Fruit fly (Drosophila melanogaster) whole organism, embryonic: ENCODE results near the gene CG32295.

Source experiments
- B-H2 ChIP-seq: fragments of 200-800 bp; sonication (Bioruptor generic); optimal IDR thresholded peaks from 2 replicates; lab custom pipeline; 2018; ENCODE audit warnings: missing biosample characterization, mild to moderate bottlenecking, missing genetic modification characterization
- CG10267 ChIP-seq: fragments of 200-800 bp; sonication (Bioruptor generic); optimal IDR thresholded peaks from 2 replicates; lab custom pipeline; 2018; ENCODE audit warnings: missing biosample characterization, mild to moderate bottlenecking, missing genetic modification characterization, moderate library complexity
- CG10321 ChIP-seq: fragments of 200-800 bp; sonication (Bioruptor generic); IDR thresholded peaks from 2 replicates; pipeline ENCODE4 v1.3.6; 2022; ENCODE audit warnings: missing biosample characterization, missing genetic modification characterization
- CG12219 ChIP-seq: fragments of 200-800 bp; sonication (Bioruptor generic); optimal IDR thresholded peaks from 3 replicates; lab custom pipeline; 2018; ENCODE audit warnings: missing biosample characterization, mild to moderate bottlenecking, missing genetic modification characterization
- CG12391 ChIP-seq: fragments of 200-800 bp; sonication (Bioruptor generic); optimal IDR thresholded peaks from 3 replicates; lab custom pipeline; 2018; ENCODE audit warnings: missing biosample characterization, mild to moderate bottlenecking, missing genetic modification characterization, moderate library complexity
- CG13624 ChIP-seq: fragments of 200-800 bp; sonication (Bioruptor generic); optimal IDR thresholded peaks from 2 replicates; lab custom pipeline; 2016; ENCODE audit warnings: missing biosample characterization, missing genetic modification characterization
- CG14441 ChIP-seq: fragments of 200-800 bp; sonication (Bioruptor generic); IDR thresholded peaks from 2 replicates; pipeline ENCODE4 v1.3.6; 2022; ENCODE audit warnings: missing biosample characterization, missing genetic modification characterization
- CG14860 ChIP-seq: fragments of 200-800 bp; sonication (Bioruptor generic); IDR thresholded peaks from 3 replicates; pipeline ENCODE4 v1.3.6; 2022; ENCODE audit warnings: missing biosample characterization, missing genetic modification characterization; ENCODE audit not compliant: partially characterized antibody
- CG1602 ChIP-seq: fragments of 200-800 bp; sonication (Bioruptor generic); optimal IDR thresholded peaks from 3 replicates; lab custom pipeline; 2016; ENCODE audit warnings: missing biosample characterization, missing genetic modification characterization
- CG17359 ChIP-seq: fragments of 200-800 bp; sonication (Bioruptor generic); optimal IDR thresholded peaks from 3 replicates; lab custom pipeline; 2018; ENCODE audit warnings: missing biosample characterization, mild to moderate bottlenecking, missing genetic modification characterization, moderate library complexity
- CG17612 ChIP-seq: fragments of 200-800 bp; sonication (Bioruptor generic); IDR thresholded peaks from 2 replicates; pipeline ENCODE4 v1.3.6; 2022; ENCODE audit warnings: missing biosample characterization, missing genetic modification characterization
- CG31224 ChIP-seq: fragments of 200-800 bp; sonication (Bioruptor generic); IDR thresholded peaks from 2 replicates; pipeline ENCODE4 v1.3.6; 2022; ENCODE audit warnings: missing biosample characterization, missing genetic modification characterization
- CG4617 ChIP-seq: fragments of 200-800 bp; sonication (Bioruptor generic); optimal IDR thresholded peaks from 3 replicates; lab custom pipeline; 2016; ENCODE audit warnings: missing biosample characterization, missing genetic modification characterization, borderline replicate concordance
- CG6689 ChIP-seq: fragments of 200-800 bp; sonication (Bioruptor generic); IDR thresholded peaks from 2 replicates; pipeline ENCODE4 v1.3.6; 2022; ENCODE audit warnings: missing biosample characterization, missing genetic modification characterization
- CG6854 ChIP-seq: fragments of 200-800 bp; sonication (Bioruptor generic); optimal IDR thresholded peaks from 3 replicates; lab custom pipeline; 2017; ENCODE audit warnings: missing biosample characterization, mild to moderate bottlenecking, missing genetic modification characterization
- CG7271 ChIP-seq: fragments of 200-800 bp; sonication (Bioruptor generic); optimal IDR thresholded peaks from 2 replicates; lab custom pipeline; 2018; ENCODE audit warnings: missing biosample characterization, mild to moderate bottlenecking, missing genetic modification characterization, moderate library complexity
- CG7372 ChIP-seq: fragments of 200-800 bp; sonication (Bioruptor generic); IDR thresholded peaks from 2 replicates; pipeline ENCODE4 v1.3.6; 2022; ENCODE audit warnings: missing biosample characterization, missing genetic modification characterization
- CG7987 ChIP-seq: fragments of 200-800 bp; sonication (Bioruptor generic); optimal IDR thresholded peaks from 2 replicates; lab custom pipeline; 2018; ENCODE audit warnings: missing biosample characterization, mild to moderate bottlenecking, missing genetic modification characterization, moderate library complexity
- CG8290 ChIP-seq, 3 experiments: fragments of 200-800 bp; sonication (Bioruptor generic); optimal IDR thresholded peaks; 2 replicates each; lab custom pipeline; 2016 to 2019; ENCODE audit warnings: missing biosample characterization in 3 of 3, missing genetic modification characterization in 3 of 3, mild to moderate bottlenecking in 2 of 3, moderate library complexity in 1 of 3
- CG9215 ChIP-seq: fragments of 200-800 bp; sonication (Bioruptor generic); IDR thresholded peaks from 2 replicates; pipeline ENCODE4 v1.3.6; 2022; ENCODE audit warnings: missing biosample characterization, missing genetic modification characterization
- CG9437 ChIP-seq: fragments of 200-800 bp; sonication (Bioruptor generic); optimal IDR thresholded peaks from 2 replicates; lab custom pipeline; 2018; ENCODE audit warnings: missing biosample characterization, mild to moderate bottlenecking, missing genetic modification characterization
- CkIIα-i1 ChIP-seq: fragments of 200-800 bp; sonication (Bioruptor generic); IDR thresholded peaks from 2 replicates; pipeline ENCODE4 v1.3.6; 2022; ENCODE audit warnings: missing biosample characterization, missing genetic modification characterization
- D ChIP-seq, 2 experiments: fragments of 200-800 bp in 1 of 2; fragments of >200 bp in 1 of 2; sonication (Bioruptor generic) in 1 of 2; optimal IDR thresholded peaks; 2 replicates in 1 of 2; 3 replicates in 1 of 2; lab custom pipeline; 2017; ENCODE audit warnings: mild to moderate bottlenecking in 1 of 2, missing biosample characterization in 1 of 2, missing genetic modification characterization in 1 of 2, missing genetic modification reagents in 1 of 2
- HLH4C ChIP-seq: fragments of 200-800 bp; sonication (Bioruptor generic); IDR thresholded peaks from 3 replicates; pipeline ENCODE4 v1.3.6; 2022; ENCODE audit warnings: missing biosample characterization, missing genetic modification characterization; ENCODE audit not compliant: partially characterized antibody
- Kr ChIP-seq: fragments of 200-800 bp; sonication (Bioruptor generic); optimal IDR thresholded peaks from 2 replicates; lab custom pipeline; 2017; ENCODE audit warnings: missing biosample characterization, mild to moderate bottlenecking, missing genetic modification characterization
- Nf-YB ChIP-seq: fragments of 200-800 bp; sonication (Bioruptor generic); optimal IDR thresholded peaks from 3 replicates; lab custom pipeline; 2019; ENCODE audit warnings: missing biosample characterization, mild to moderate bottlenecking, missing genetic modification characterization, moderate library complexity
- Ptx1 ChIP-seq: fragments of 200-800 bp; sonication (Bioruptor generic); IDR thresholded peaks from 2 replicates; pipeline ENCODE4 v1.3.6; 2022; ENCODE audit warnings: missing biosample characterization, missing genetic modification characterization
- Six4 ChIP-seq: fragments of 200-800 bp; sonication (Bioruptor generic); optimal IDR thresholded peaks from 2 replicates; lab custom pipeline; 2016; ENCODE audit warnings: missing biosample characterization, missing genetic modification characterization
- aop ChIP-seq: fragments of 200-800 bp; sonication (Bioruptor generic); IDR thresholded peaks from 2 replicates; pipeline ENCODE4 v1.3.6; 2022; ENCODE audit warnings: missing biosample characterization, missing genetic modification characterization
- bcd ChIP-seq: fragments of 200-800 bp; sonication (Bioruptor generic); optimal IDR thresholded peaks from 2 replicates; lab custom pipeline; 2017; ENCODE audit warnings: missing biosample characterization, mild to moderate bottlenecking, missing genetic modification characterization
- cas ChIP-seq: fragments of 200-800 bp; sonication (Bioruptor generic); IDR thresholded peaks from 2 replicates; pipeline ENCODE4 v1.3.6; 2022; ENCODE audit warnings: missing biosample characterization, missing genetic modification characterization
- chinmo ChIP-seq: fragments of 200-800 bp; sonication (Bioruptor generic); IDR thresholded peaks from 4 replicates; pipeline ENCODE4 v1.3.6; 2022; ENCODE audit warnings: missing biosample characterization, missing genetic modification characterization; ENCODE audit not compliant: partially characterized antibody
- ems ChIP-seq: fragments of 200-800 bp; sonication (Bioruptor generic); optimal IDR thresholded peaks from 3 replicates; lab custom pipeline; 2016; ENCODE audit warnings: missing biosample characterization, missing genetic modification characterization
- en ChIP-seq: fragments of 200-800 bp; sonication (Bioruptor generic); optimal IDR thresholded peaks from 2 replicates; lab custom pipeline; 2016; ENCODE audit warnings: missing biosample characterization, missing genetic modification characterization
- gcm ChIP-seq: fragments of 200-800 bp; sonication (Bioruptor generic); optimal IDR thresholded peaks from 2 replicates; lab custom pipeline; 2019; ENCODE audit warnings: missing biosample characterization, mild to moderate bottlenecking, missing genetic modification characterization, moderate library complexity
- gem ChIP-seq: fragments of 200-800 bp; sonication (Bioruptor generic); optimal IDR thresholded peaks from 2 replicates; lab custom pipeline; 2019; ENCODE audit warnings: missing biosample characterization, mild to moderate bottlenecking, missing genetic modification characterization, moderate library complexity
- gsb-n ChIP-seq: fragments of 200-800 bp; sonication (Bioruptor generic); optimal IDR thresholded peaks from 3 replicates; lab custom pipeline; 2018; ENCODE audit warnings: missing biosample characterization, mild to moderate bottlenecking, missing genetic modification characterization
- her ChIP-seq: fragments of 200-800 bp; sonication (Bioruptor generic); optimal IDR thresholded peaks from 2 replicates; lab custom pipeline; 2016; ENCODE audit warnings: missing biosample characterization, missing genetic modification characterization
- insv ChIP-seq, 2 experiments: fragments of 200-800 bp; sonication (Bioruptor generic); optimal IDR thresholded peaks; 3 replicates each; lab custom pipeline; 2016 to 2018; ENCODE audit warnings: missing biosample characterization in 2 of 2, missing genetic modification characterization in 2 of 2
- mirr ChIP-seq: fragments of 200-800 bp; sonication (Bioruptor generic); optimal IDR thresholded peaks from 3 replicates; lab custom pipeline; 2018; ENCODE audit warnings: missing biosample characterization, mild to moderate bottlenecking, missing genetic modification characterization
- prd ChIP-seq, 3 experiments: fragments of >200 bp in 2 of 3; fragments of 200-800 bp in 1 of 3; sonication (Bioruptor generic) in 1 of 3; optimal IDR thresholded peaks in 2 of 3; IDR thresholded peaks in 1 of 3; 2 replicates in 2 of 3; 3 replicates in 1 of 3; pipeline versions ENCODE4 v1.3.6 to Lab custom; 2017 to 2022; ENCODE audit warnings: missing biosample characterization in 1 of 3, missing genetic modification characterization in 1 of 3
- repo ChIP-seq: fragments of 200-800 bp; sonication (Bioruptor generic); optimal IDR thresholded peaks from 2 replicates; lab custom pipeline; 2016; ENCODE audit warnings: missing biosample characterization, missing genetic modification characterization
- sna ChIP-seq: fragments of 200-800 bp; sonication (Bioruptor generic); IDR thresholded peaks from 2 replicates; pipeline ENCODE4 v1.3.6; 2022; ENCODE audit warnings: missing biosample characterization, missing genetic modification characterization; ENCODE audit not compliant: partially characterized antibody
- tap ChIP-seq: fragments of 200-800 bp; optimal IDR thresholded peaks from 3 replicates; lab custom pipeline; 2019; ENCODE audit warnings: missing biosample characterization, mild to moderate bottlenecking, missing genetic modification characterization, moderate library complexity
- tna ChIP-seq: fragments of 200-800 bp; sonication (Bioruptor generic); IDR thresholded peaks from 2 replicates; pipeline ENCODE4 v1.3.6; 2022; ENCODE audit warnings: missing biosample characterization, missing genetic modification characterization; ENCODE audit not compliant: partially characterized antibody
- wor ChIP-seq: fragments of 200-800 bp; sonication (Bioruptor generic); IDR thresholded peaks from 2 replicates; pipeline ENCODE4 v1.3.6; 2022; ENCODE audit warnings: missing biosample characterization, missing genetic modification characterization
- zen ChIP-seq: fragments of 200-800 bp; sonication (Bioruptor generic); optimal IDR thresholded peaks from 3 replicates; lab custom pipeline; 2018; ENCODE audit warnings: missing biosample characterization, mild to moderate bottlenecking, missing genetic modification characterization, moderate library complexity

Gene CG32295

DNA sequence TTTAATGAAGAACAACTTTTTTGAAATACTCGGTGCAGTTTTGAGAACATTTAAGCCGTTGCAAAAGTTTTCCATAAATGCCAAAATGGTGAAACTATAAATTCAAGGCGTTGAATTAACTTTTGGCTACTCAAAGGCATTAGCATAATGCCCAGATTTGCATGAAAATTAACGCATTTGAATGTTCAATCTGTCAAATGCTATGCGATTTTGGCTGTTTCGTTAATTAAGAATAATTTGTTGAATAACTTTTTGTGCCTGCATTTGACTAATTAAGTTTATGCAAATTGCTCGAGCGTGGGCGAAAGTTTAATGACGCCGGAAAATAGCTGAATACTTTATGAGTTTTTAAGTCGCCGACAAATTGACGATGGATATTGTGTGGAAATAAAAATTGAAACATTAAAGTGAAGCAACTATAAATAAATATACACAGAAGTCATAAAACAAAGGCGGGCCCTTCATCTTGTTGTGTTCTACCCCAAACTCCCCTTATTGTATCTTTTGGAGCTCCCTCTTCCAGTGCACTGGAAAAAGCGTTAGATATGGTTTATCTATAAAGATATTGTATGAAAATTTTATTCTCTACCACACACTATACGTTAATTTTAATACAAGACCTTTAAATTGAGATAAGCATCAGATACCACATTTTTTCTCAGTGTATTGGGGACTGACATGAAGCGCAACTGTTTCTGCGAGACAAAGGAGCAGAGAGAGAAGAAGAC, 25.5 kb upstream of the CG32295 start (continued):
- TF ChIP-seq D (optimal IDR thresholded peaks at IDR 0.05; lab: Kevin White, UChicago) (no peak), D (GFP tag; optimal IDR thresholded peaks at IDR 0.05; lab: Kevin White, UChicago) (peak; percentile 79), CG13624 (GFP tag; lab: Kevin White, UChicago) (peak; percentile 33), gem (peak; percentile 80), CG14441 (GFP tag; lab: Robert Waterston, UW) (no peak), CG1602 (peak; percentile 48), aop (GFP tag; lab: Robert Waterston, UW) (no peak), CG10321 (GFP tag; lab: Robert Waterston, UW) (no peak), CG12391 (tag; lab: Kevin White, UChicago) (peak; percentile 77), CG12219 (GFP tag; lab: Kevin White, UChicago) (peak; percentile 59), insv (GFP tag; optimal IDR thresholded peaks at IDR 0.05; lab: Kevin White, UChicago) (no peak), B-H2 (GFP tag; lab: Kevin White, UChicago) (no peak), gcm (GFP tag; lab: Kevin White, UChicago) (peak; percentile 57), cas (no peak), Nf-YB (GFP tag; lab: Kevin White, UChicago) (peak; percentile 46), her (GFP tag; lab: Kevin White, UChicago) (peak; percentile 14), CG31224 (GFP tag; lab: Robert Waterston, UW) (no peak), chinmo (GFP tag; lab: Robert Waterston, UW) (peak; percentile 64; the same call in 1 of the 4 replicates), mirr (GFP tag; lab: Kevin White, UChicago) (no peak), repo (GFP tag; lab: Kevin White, UChicago) (peak; percentile 51), CG8290 (GFP tag; optimal IDR thresholded peaks at IDR 0.05; lab: Kevin White, UChicago) (peak; percentile 14), CG8290 (tag; optimal IDR thresholded peaks at IDR 0.05; lab: Kevin White, UChicago) (peak in 1 of 2 experiments; percentile 62), wor (GFP tag; lab: Robert Waterston, UW) (0 out of 2 replicates have a peak, but pooled peaks have one; percentile 37), CG14860 (GFP tag; lab: Robert Waterston, UW) (no peak), HLH4C (GFP tag; lab: Robert Waterston, UW) (no peak), sna (GFP tag; lab: Robert Waterston, UW) (no peak), CG7372 (GFP tag; lab: Robert Waterston, UW) (0 out of 2 replicates have a peak, but pooled peaks have one; percentile 29), CG17612 (GFP tag; lab: Robert Waterston, UW) (0 out of 2 replicates have a peak, but pooled peaks have one; percentile 22), tap (peak; percentile 69), en (no peak), CG7271 (tag; lab: Kevin White, UChicago) (no peak), Kr (GFP tag; lab: Kevin White, UChicago) (peak; percentile 7), zen (peak; percentile 39), CG10267 (tag; lab: Kevin White, UChicago) (peak; percentile 78), CG6854 (GFP tag; lab: Kevin White, UChicago) (peak; percentile 35), CG4617 (GFP tag; lab: Kevin White, UChicago) (no peak), Six4 (peak; percentile 58), tna (no peak), CkIIα-i1 (GFP tag; lab: Robert Waterston, UW) (no peak), ems (GFP tag; lab: Kevin White, UChicago) (peak; percentile 59), prd (optimal IDR thresholded peaks at IDR 0.05; lab: Kevin White, UChicago) (no peak), prd (GFP tag; IDR thresholded peaks at IDR 0.05; lab: Robert Waterston, UW) (no peak; the same call in 2 of the 3 replicates), bcd (GFP tag; lab: Kevin White, UChicago) (peak; percentile 70), CG7987 (peak; percentile 32), Ptx1 (GFP tag; lab: Robert Waterston, UW) (peak; percentile 63; the same call in 1 of the 2 replicates), CG9437 (GFP tag; lab: Kevin White, UChicago) (peak; percentile 43), CG17359 (peak; percentile 72), CG6689 (GFP tag; lab: Robert Waterston, UW) (peak; percentile 64), gsb-n (tag; lab: Kevin White, UChicago) (peak; percentile 74), CG9215 (GFP tag; lab: Robert Waterston, UW) (no peak)
